Worm (Caenorhabditis elegans) whole organism, L2 larva: Measurements from ENCODE around the gene ZK673.2.

ENCODE experiments used
- C34F6.9 ChIP-seq: fragments of 150-350 bp; optimal IDR thresholded peaks from 2 replicates; lab custom pipeline; 2014; ENCODE audit warnings: missing biosample characterization, missing genetic modification characterization
- F13H6.1 ChIP-seq: sonication (generic microtip); optimal IDR thresholded peaks from 2 replicates; lab custom pipeline; 2016; ENCODE audit warnings: missing genetic modification characterization, missing compliant biosample characterization
- R02D3.7 ChIP-seq: fragments of 150-350 bp; optimal IDR thresholded peaks from 2 replicates; lab custom pipeline; 2014; ENCODE audit warnings: missing biosample characterization, missing genetic modification characterization
- ZK546.5 ChIP-seq: sonication (generic microtip); optimal IDR thresholded peaks from 2 replicates; lab custom pipeline; 2017; ENCODE audit warnings: missing biosample characterization, missing genetic modification characterization
- blmp-1 ChIP-seq: sonication (generic microtip); optimal IDR thresholded peaks from 2 replicates; lab custom pipeline; 2017; ENCODE audit warnings: missing genetic modification characterization, mild to moderate bottlenecking, missing compliant biosample characterization, antibody characterized with exemption, moderate library complexity; ENCODE audit not compliant: insufficient read depth
- ceh-16 ChIP-seq: fragments of 150-350 bp; optimal IDR thresholded peaks from 2 replicates; lab custom pipeline; 2014; ENCODE audit warnings: missing biosample characterization, missing genetic modification characterization
- crh-2 ChIP-seq: sonication (generic microtip); optimal IDR thresholded peaks from 2 replicates; lab custom pipeline; 2017; ENCODE audit warnings: missing biosample characterization, missing genetic modification characterization
- dmd-4 ChIP-seq: sonication (generic microtip); optimal IDR thresholded peaks from 2 replicates; lab custom pipeline; 2017; ENCODE audit warnings: missing biosample characterization, missing genetic modification characterization
- elt-1 ChIP-seq: fragments of 150-350 bp; optimal IDR thresholded peaks from 2 replicates; lab custom pipeline; 2014; ENCODE audit warnings: missing biosample characterization, missing genetic modification characterization
- elt-3 ChIP-seq: sonication (generic microtip); optimal IDR thresholded peaks from 2 replicates; lab custom pipeline; 2017; ENCODE audit warnings: missing biosample characterization, missing genetic modification characterization
- fos-1 ChIP-seq: fragments of 150-350 bp; optimal IDR thresholded peaks from 2 replicates; lab custom pipeline; 2014; ENCODE audit warnings: missing biosample characterization, missing genetic modification characterization
- lsy-2 ChIP-seq, 2 experiments: fragments of 150-350 bp in 1 of 2; sonication (generic microtip) in 1 of 2; optimal IDR thresholded peaks; 2 replicates each; lab custom pipeline; 2014 to 2017; ENCODE audit warnings: missing biosample characterization in 2 of 2, missing genetic modification characterization in 2 of 2
- mab-5 ChIP-seq: fragments of 150-350 bp; optimal IDR thresholded peaks from 2 replicates; lab custom pipeline; 2014; ENCODE audit warnings: missing biosample characterization, missing genetic modification characterization
- nhr-10 ChIP-seq: sonication (generic microtip); optimal IDR thresholded peaks from 2 replicates; lab custom pipeline; 2017; ENCODE audit warnings: missing biosample characterization, missing genetic modification characterization
- nhr-11 ChIP-seq: fragments of 150-350 bp; optimal IDR thresholded peaks from 2 replicates; lab custom pipeline; 2014; ENCODE audit warnings: missing biosample characterization, missing genetic modification characterization
- nhr-129 ChIP-seq: fragments of 150-350 bp; optimal IDR thresholded peaks from 2 replicates; lab custom pipeline; 2014; ENCODE audit warnings: missing biosample characterization, missing genetic modification characterization
- nhr-21 ChIP-seq: fragments of 150-350 bp; optimal IDR thresholded peaks from 2 replicates; lab custom pipeline; 2014; ENCODE audit warnings: missing biosample characterization, missing genetic modification characterization
- nhr-23 ChIP-seq: fragments of 150-350 bp; optimal IDR thresholded peaks from 2 replicates; lab custom pipeline; 2014; ENCODE audit warnings: missing biosample characterization, missing genetic modification reagents, missing genetic modification characterization
- nhr-25 ChIP-seq: fragments of 150-350 bp; sonication (generic microtip); optimal IDR thresholded peaks from 3 replicates; lab custom pipeline; 2014; ENCODE audit warnings: missing biosample characterization, missing genetic modification characterization
- nhr-6 ChIP-seq: fragments of 150-350 bp; optimal IDR thresholded peaks from 2 replicates; lab custom pipeline; 2014; ENCODE audit warnings: missing biosample characterization, missing genetic modification characterization
- skn-1 ChIP-seq: sonication (generic microtip); optimal IDR thresholded peaks from 2 replicates; lab custom pipeline; 2017; ENCODE audit warnings: missing biosample characterization, missing genetic modification characterization
- sma-3 ChIP-seq: sonication (generic microtip); optimal IDR thresholded peaks from 2 replicates; lab custom pipeline; 2016; ENCODE audit warnings: missing genetic modification reagents, missing genetic modification characterization, missing compliant biosample characterization
- sma-9 ChIP-seq, 2 experiments: fragments of 150-350 bp in 1 of 2; sonication (generic microtip) in 1 of 2; optimal IDR thresholded peaks; 2 replicates each; lab custom pipeline; 2014 to 2016; ENCODE audit warnings: missing genetic modification characterization in 2 of 2, mild to moderate bottlenecking in 1 of 2, missing biosample characterization in 1 of 2, missing compliant biosample characterization in 1 of 2, missing genetic modification reagents in 1 of 2, moderate library complexity in 1 of 2
- snpc-4 ChIP-seq: fragments of 150-350 bp; optimal IDR thresholded peaks from 2 replicates; lab custom pipeline; 2014; ENCODE audit warnings: missing biosample characterization, missing genetic modification characterization
- unc-39 ChIP-seq: fragments of 150-350 bp; optimal IDR thresholded peaks from 2 replicates; lab custom pipeline; 2014; ENCODE audit warnings: missing biosample characterization, missing genetic modification characterization
- unc-55 ChIP-seq: fragments of 150-350 bp; sonication (generic microtip); optimal IDR thresholded peaks from 3 replicates; lab custom pipeline; 2014; ENCODE audit warnings: missing biosample characterization, missing genetic modification reagents, missing genetic modification characterization
- zag-1 ChIP-seq: fragments of 150-350 bp; optimal IDR thresholded peaks from 2 replicates; lab custom pipeline; 2014; ENCODE audit warnings: missing biosample characterization, missing genetic modification characterization

ZK673.2 gene

DNA sequence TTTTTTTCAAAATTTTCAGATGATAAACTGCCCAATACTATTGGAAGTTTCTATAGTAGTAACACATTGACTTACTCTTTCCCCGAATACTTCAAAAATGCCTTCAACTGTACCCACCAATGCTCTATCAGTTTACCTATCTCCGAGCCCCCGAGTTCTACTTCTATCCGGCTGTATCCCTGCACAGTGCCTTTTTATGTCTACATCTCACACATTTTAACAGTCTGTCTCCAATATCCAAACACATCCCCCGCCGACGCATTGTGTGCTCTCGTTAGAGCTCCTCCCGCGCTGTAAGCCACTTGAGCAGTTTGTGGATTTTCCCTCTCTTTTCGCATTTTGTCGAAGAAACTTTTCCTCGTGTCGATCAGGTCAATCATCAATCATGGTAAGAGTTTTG lies 18.5 kb downstream of the ZK673.2 start, which contains the start of gene tnc-2:
tnc-2 (plus strand) TSS at position 301 of the 400 bp plus-strand sequence.
- no peak for TF ChIP-seq nhr-6 (tag; lab: Kevin White, UChicago)
- no peak for TF ChIP-seq ceh-16 (tag; lab: Kevin White, UChicago)
- no peak for TF ChIP-seq skn-1 (tag; lab: Kevin White, UChicago)
- TF ChIP-seq blmp-1 (tag; lab: Kevin White, UChicago) = no peak
- TF ChIP-seq dmd-4 (tag; lab: Kevin White, UChicago) = no peak

ce11 chrII:10470159-10470558 lies 22.1 kb downstream of the ZK673.2 start, which contains the start of gene clec-143:
TSS of gene clec-143 (minus strand) at chrII:10470297.
- TF ChIP-seq C34F6.9 (tag; lab: Kevin White, UChicago) (no peak), mab-5 (tag; lab: Kevin White, UChicago) (no peak), nhr-25 (no peak), skn-1 (tag; lab: Kevin White, UChicago) (peak; percentile 78), unc-39 (tag; lab: Kevin White, UChicago) (no peak), fos-1 (tag; lab: Kevin White, UChicago) (peak; percentile 62), nhr-129 (tag; lab: Kevin White, UChicago) (no peak), ZK546.5 (tag; lab: Kevin White, UChicago) (no peak), snpc-4 (tag; lab: Kevin White, UChicago) (no peak), elt-3 (tag; lab: Kevin White, UChicago) (no peak), nhr-23 (tag; lab: Kevin White, UChicago) (no peak), F13H6.1 (tag; lab: Kevin White, UChicago) (no peak), sma-9 (GFP tag; optimal IDR thresholded peaks at IDR 0.05; lab: Kevin White, UChicago) (no peak), sma-9 (tag; optimal IDR thresholded peaks at IDR 0.05; lab: Kevin White, UChicago) (no peak), nhr-10 (tag; lab: Kevin White, UChicago) (no peak), crh-2 (tag; lab: Kevin White, UChicago) (no peak), nhr-21 (tag; lab: Kevin White, UChicago) (no peak)

DNA sequence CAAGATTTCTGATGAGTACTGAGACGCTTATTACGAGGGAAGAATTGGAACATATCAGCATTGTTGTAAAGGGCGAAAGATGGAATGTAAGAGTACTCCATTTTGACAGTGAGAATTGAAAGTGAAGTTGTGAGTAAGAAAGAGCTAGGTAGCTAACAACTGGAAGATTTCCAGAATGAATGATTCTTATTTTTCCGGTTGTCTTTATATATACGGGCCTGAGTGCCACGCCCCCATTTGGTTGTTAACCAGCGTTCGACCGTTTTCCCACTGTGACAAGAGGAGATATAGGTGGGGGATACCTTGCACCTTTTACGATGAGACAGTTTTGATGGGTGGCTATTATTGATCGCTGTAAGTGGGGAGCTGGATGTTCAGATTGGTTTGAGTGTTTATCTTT lies 23.2 kb downstream of the ZK673.2 start, which contains the start of gene ZK666.1:
ZK666.1 (minus strand) TSS at position 101 of the 400 bp plus-strand sequence.
- TF ChIP-seq mab-5 (tag; lab: Kevin White, UChicago) = no peak
- no peak for TF ChIP-seq nhr-10 (tag; lab: Kevin White, UChicago)

ce11 chrII:10471790-10472189 lies 23.7 kb downstream of the ZK673.2 start, which contains the start of gene ZK666.2:
TSS of gene ZK666.2 (minus strand) at chrII:10471890.
- TF ChIP-seq zag-1 (no peak), nhr-10 (tag; lab: Kevin White, UChicago) (no peak), R02D3.7 (tag; lab: Kevin White, UChicago) (no peak)

- TF ChIP-seq dmd-4 (tag; lab: Kevin White, UChicago) = no peak
- TF ChIP-seq ZK546.5 (tag; lab: Kevin White, UChicago) = no peak
Observed at ce11 chrII:10476039-10476438, 28.0 kb downstream of the ZK673.2 start, which contains the start of gene clec-58. TSS of gene clec-58 (minus strand) at chrII:10476139.

ce11 chrII:10476959-10477358 lies 28.9 kb downstream of the ZK673.2 start, which contains the start of gene ZK666.4:
TSS of gene ZK666.4 (plus strand) at chrII:10477259.
- TF ChIP-seq nhr-25 (no peak), nhr-129 (tag; lab: Kevin White, UChicago) (no peak), fos-1 (tag; lab: Kevin White, UChicago) (no peak), sma-3 (GFP tag; lab: Kevin White, UChicago) (no peak), blmp-1 (tag; lab: Kevin White, UChicago) (no peak), elt-1 (tag; lab: Kevin White, UChicago) (no peak), snpc-4 (tag; lab: Kevin White, UChicago) (no peak), unc-55 (GFP tag; lab: Kevin White, UChicago) (no peak), mab-5 (tag; lab: Kevin White, UChicago) (no peak), nhr-11 (tag; lab: Kevin White, UChicago) (no peak)

- TF ChIP-seq ZK546.5 (tag; lab: Kevin White, UChicago) (no peak), F13H6.1 (tag; lab: Kevin White, UChicago) (no peak), zag-1 (no peak), nhr-11 (tag; lab: Kevin White, UChicago) (no peak), ceh-16 (tag; lab: Kevin White, UChicago) (no peak), mab-5 (tag; lab: Kevin White, UChicago) (no peak), lsy-2 (tag; optimal IDR thresholded peaks at IDR 0.05; lab: Kevin White, UChicago) (no peak)
Observed at ce11 chrII:10479348-10479747, 31.3 kb downstream of the ZK673.2 start, which contains the start of gene clec-59. TSS of gene clec-59 (minus strand) at chrII:10479448.
